Fruit fly (Drosophila melanogaster) Kc167 (cell line): ENCODE results near the gene Cht2.

Experiments used
- Myc ChIP-seq: fragments of >200 bp; optimal IDR thresholded peaks from 2 replicates; lab custom pipeline; 2017; ENCODE audit warnings: missing external identifiers
- h ChIP-seq: fragments of >200 bp; optimal IDR thresholded peaks from 3 replicates; lab custom pipeline; 2018; ENCODE audit warnings: missing external identifiers
- insv ChIP-seq: fragments of >200 bp; optimal IDR thresholded peaks from 3 replicates; lab custom pipeline; 2018; ENCODE audit warnings: missing external identifiers
- psq ChIP-seq: fragments of >200 bp; optimal IDR thresholded peaks from 2 replicates; lab custom pipeline; 2017; ENCODE audit warnings: missing external identifiers
- ttk ChIP-seq: sonication (Bioruptor generic); optimal IDR thresholded peaks from 2 replicates; lab custom pipeline; 2017; ENCODE audit warnings: missing external identifiers

DNA sequence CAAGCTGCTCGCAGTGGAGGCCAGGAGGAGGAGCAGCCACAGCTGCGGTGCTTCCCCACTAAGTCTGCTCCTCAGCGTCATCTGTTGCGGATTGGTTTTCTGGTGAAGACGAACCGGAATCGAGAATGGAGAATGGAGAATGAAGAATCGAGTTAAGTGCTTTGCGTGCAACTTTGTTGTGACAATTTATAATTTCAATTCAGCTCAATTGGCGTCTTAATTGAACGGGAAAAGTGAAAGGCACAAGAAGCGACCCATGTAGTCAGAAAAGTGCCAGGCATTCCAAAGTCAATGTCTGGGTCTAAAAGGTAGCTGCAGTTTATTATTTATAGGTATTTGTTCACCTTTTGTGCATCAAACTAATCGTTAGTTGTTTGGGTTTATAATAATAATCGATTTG is 1.5 kb downstream of the Cht2 start:
- no peak for TF ChIP-seq psq (lab: Kevin White, UChicago)
- TF ChIP-seq h (lab: Kevin White, UChicago), result no peak
- no peak for TF ChIP-seq ttk (lab: Kevin White, UChicago)
- no peak for TF ChIP-seq Myc
- TF ChIP-seq insv (lab: Kevin White, UChicago), result no peak
